Worm (Caenorhabditis elegans): ENCODE data around the gene ztf-9.

Gene ztf-9

ce11 chrV:9690728-9691127 lies 1.2 kb downstream of the ztf-9 start (continued):
- TF ChIP-seq T20F7.1 (GFP tag; optimal IDR thresholded peaks at IDR 0.05) (peak; percentile 6), dpl-1 (GFP tag; optimal IDR thresholded peaks at IDR 0.05) (peak; percentile 37), unc-62 (GFP tag; optimal IDR thresholded peaks at IDR 0.05 in 1 of 2) (no peak), unc-62 (tag; optimal IDR thresholded peaks at IDR 0.05) (no peak), nhr-6 (tag; optimal IDR thresholded peaks at IDR 0.05) (peak; percentile 56), pha-4 (GFP tag; IDR thresholded peaks at IDR 0.05) (no peak), pha-4 (tag; optimal IDR thresholded peaks at IDR 0.05) (no peak), daf-8 (GFP tag; IDR thresholded peaks at IDR 0.05) (no peak)

DNA sequence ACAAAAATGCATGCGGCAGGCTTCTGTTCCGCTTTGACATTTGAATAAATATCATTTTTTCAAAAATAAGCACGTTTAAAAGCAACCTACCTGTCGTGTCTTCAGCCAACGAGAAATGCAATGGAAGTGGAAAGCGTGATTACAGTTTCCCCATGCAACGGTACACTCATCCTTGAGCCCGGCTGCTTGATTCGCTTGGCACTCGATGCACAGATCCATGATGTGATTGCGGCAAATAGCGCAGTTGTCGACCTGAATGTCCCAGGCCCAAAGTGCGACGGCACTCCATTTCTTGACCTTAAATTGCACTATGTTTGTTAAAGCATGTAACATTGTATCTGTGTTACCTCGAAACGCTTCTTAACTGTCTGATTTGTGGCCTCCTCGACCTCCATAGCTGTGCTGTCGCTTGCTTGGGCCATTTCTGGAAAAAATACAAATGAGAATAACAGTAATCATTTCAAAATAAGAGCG lies 1.8 kb downstream of the ztf-9 start, which contains the start of gene rbx-1:
TSS of gene rbx-1 (minus strand) at position 424 of the 474 bp plus-strand sequence.
- TF ChIP-seq egl-43 (GFP tag; IDR thresholded peaks at IDR 0.05) (0 out of 2 replicates have a peak, but pooled peaks have one; percentile 39), lin-15B (tag; optimal IDR thresholded peaks at IDR 0.05) (no peak), nhr-102 (tag; optimal IDR thresholded peaks at IDR 0.05) (no peak), unc-130 (GFP tag; optimal IDR thresholded peaks at IDR 0.05) (no peak), ZK546.5 (tag; optimal IDR thresholded peaks at IDR 0.05) (no peak), ceh-20 (GFP tag; IDR thresholded peaks at IDR 0.05) (no peak), lin-13 (GFP tag; optimal IDR thresholded peaks at IDR 0.05) (no peak)

ce11 chrV:9689364-9689763 lies 2.6 kb downstream of the ztf-9 start:
- TF ChIP-seq lin-38 (GFP tag; IDR thresholded peaks at IDR 0.05) (no peak), Y75B8A.6 (GFP tag; IDR thresholded peaks at IDR 0.05) (0 out of 2 replicates have a peak, but pooled peaks have one; percentile 15), nhr-28 (tag; optimal IDR thresholded peaks at IDR 0.05) (no peak), ceh-32 (tag; optimal IDR thresholded peaks at IDR 0.05; ENCODE audit: poor library complexity) (no peak), set-16 (GFP tag; IDR thresholded peaks at IDR 0.05) (no peak), F49E8.2 (tag; optimal IDR thresholded peaks at IDR 0.05; ENCODE audit: borderline replicate concordance) (peak; percentile 27), daf-16 (GFP tag; optimal IDR thresholded peaks at IDR 0.05) (no peak), daf-16 (tag; optimal IDR thresholded peaks at IDR 0.05) (no peak)

- TF ChIP-seq aha-1 (tag) (peak; percentile 56), set-16 (GFP tag; IDR thresholded peaks at IDR 0.05) (no peak), pqm-1 (tag; optimal IDR thresholded peaks at IDR 0.05) (no peak)
Observed at ce11 chrV:9685559-9685958, 6.4 kb downstream of the ztf-9 start, which contains the start of gene ZK287.4. TSS of gene ZK287.4 (minus strand) at chrV:9685659.

- TF ChIP-seq pqm-1 (tag; optimal IDR thresholded peaks at IDR 0.05) (no peak), unc-62 (GFP tag; optimal IDR thresholded peaks at IDR 0.05 in 1 of 2) (peak in 1 of 2 experiments; percentile 91), unc-62 (tag; optimal IDR thresholded peaks at IDR 0.05) (no peak)
Observed at ce11 chrV:9680260-9680659, 11.7 kb downstream of the ztf-9 start.

DNA sequence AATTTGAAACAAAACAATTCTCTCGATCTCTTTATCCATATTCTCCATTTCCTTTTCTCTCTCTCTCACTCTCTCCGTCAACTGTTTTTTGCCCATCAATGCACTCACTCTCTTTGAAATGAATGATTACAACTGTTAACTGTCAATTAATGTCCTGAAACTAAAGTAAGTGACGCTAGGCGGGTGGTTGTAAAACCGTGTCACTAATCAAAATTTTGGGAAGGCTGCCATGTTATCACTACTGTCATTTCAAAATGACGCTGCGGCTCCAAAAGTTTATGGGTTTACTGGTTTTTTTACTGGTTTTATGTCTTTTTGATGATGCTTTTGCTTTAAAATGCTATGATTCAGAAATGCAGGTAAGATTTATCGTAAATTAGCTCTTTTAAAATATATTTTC lies 12.8 kb downstream of the ztf-9 start, which contains the start of gene ZK287.9:
TSS of gene ZK287.9 (plus strand) at position 192 of the 400 bp plus-strand sequence.
- TF ChIP-seq mxl-3 (GFP tag; optimal IDR thresholded peaks at IDR 0.05) (no peak), nhr-41 (GFP tag; IDR thresholded peaks at IDR 0.05) (no peak), Y5F2A.4 (GFP tag; optimal IDR thresholded peaks at IDR 0.05) (no peak), hlh-30 (tag; optimal IDR thresholded peaks at IDR 0.05; ENCODE audit: insufficient read depth) (no peak), dmd-6 (GFP tag; IDR thresholded peaks at IDR 0.05) (peak; percentile 76), php-3 (GFP tag; IDR thresholded peaks at IDR 0.05) (peak; percentile 83), pqm-1 (tag; optimal IDR thresholded peaks at IDR 0.05) (peak; percentile 53), unc-62 (GFP tag; optimal IDR thresholded peaks at IDR 0.05 in 1 of 2) (peak in 1 of 2 experiments; percentile 49), unc-62 (tag; optimal IDR thresholded peaks at IDR 0.05) (no peak), tra-1 (GFP tag; IDR thresholded peaks at IDR 0.05) (peak; percentile 58; the same call in 1 of the 2 replicates), nhr-10 (tag; optimal IDR thresholded peaks at IDR 0.05) (no peak), lin-39 (tag; optimal IDR thresholded peaks at IDR 0.05) (no peak), ceh-20 (GFP tag; IDR thresholded peaks at IDR 0.05) (0 out of 2 replicates have a peak, but pooled peaks have one; percentile 49), nhr-28 (tag; optimal IDR thresholded peaks at IDR 0.05) (peak; percentile 43), aly-2 (tag; optimal IDR thresholded peaks at IDR 0.05) (no peak), hlh-11 (tag; optimal IDR thresholded peaks at IDR 0.05) (peak; percentile 70)

Data from whole organism, L4 larva.